Fruit fly (Drosophila melanogaster) whole organism, embryonic: ENCODE data around the gene CG34039.

Source experiments
- Ada2b ChIP-seq: fragments of 200-800 bp; sonication (Bioruptor generic); IDR thresholded peaks from 2 replicates; pipeline ENCODE4 v1.3.6; 2022; ENCODE audit warnings: missing biosample characterization, missing genetic modification characterization
- Atf-2 ChIP-seq: fragments of 200-800 bp; sonication (Bioruptor generic); optimal IDR thresholded peaks from 2 replicates; lab custom pipeline; 2016; ENCODE audit warnings: missing biosample characterization, missing genetic modification characterization
- CG10209 ChIP-seq: fragments of 200-800 bp; sonication (Bioruptor generic); optimal IDR thresholded peaks from 3 replicates; lab custom pipeline; 2017; ENCODE audit warnings: missing biosample characterization, mild to moderate bottlenecking, missing genetic modification characterization, missing genetic modification reagents
- CG10267 ChIP-seq: fragments of 200-800 bp; sonication (Bioruptor generic); optimal IDR thresholded peaks from 2 replicates; lab custom pipeline; 2018; ENCODE audit warnings: missing biosample characterization, mild to moderate bottlenecking, missing genetic modification characterization, moderate library complexity
- CG11696 ChIP-seq: fragments of 200-800 bp; sonication (Bioruptor generic); IDR thresholded peaks from 2 replicates; pipeline ENCODE4 v1.3.6; 2022; ENCODE audit warnings: missing biosample characterization, missing genetic modification characterization
- CG11723 ChIP-seq: fragments of 200-800 bp; sonication (Bioruptor generic); optimal IDR thresholded peaks from 2 replicates; lab custom pipeline; 2017; ENCODE audit warnings: missing biosample characterization, mild to moderate bottlenecking, missing genetic modification characterization
- CG1233 ChIP-seq: fragments of 200-800 bp; sonication (Bioruptor generic); optimal IDR thresholded peaks from 4 replicates; lab custom pipeline; 2018; ENCODE audit warnings: missing biosample characterization, mild to moderate bottlenecking, missing genetic modification characterization
- CG15073 ChIP-seq: fragments of 200-800 bp; sonication (Bioruptor generic); optimal IDR thresholded peaks from 2 replicates; lab custom pipeline; 2016; ENCODE audit warnings: missing biosample characterization, missing genetic modification characterization
- CG15601 ChIP-seq: fragments of 200-800 bp; sonication (Bioruptor generic); optimal IDR thresholded peaks from 3 replicates; lab custom pipeline; 2019; ENCODE audit warnings: missing biosample characterization, mild to moderate bottlenecking, missing genetic modification characterization, moderate library complexity
- CG16863 ChIP-seq: fragments of 200-800 bp; sonication (Bioruptor generic); optimal IDR thresholded peaks from 3 replicates; lab custom pipeline; 2016; ENCODE audit warnings: missing biosample characterization, missing genetic modification characterization
- CG17361 ChIP-seq: fragments of 200-800 bp; sonication (Bioruptor generic); IDR thresholded peaks from 3 replicates; pipeline ENCODE4 v1.3.6; 2022; ENCODE audit warnings: missing biosample characterization, missing genetic modification characterization
- CG1832 ChIP-seq: fragments of 200-800 bp; sonication (Bioruptor generic); optimal IDR thresholded peaks from 2 replicates; lab custom pipeline; 2017; ENCODE audit warnings: missing biosample characterization, mild to moderate bottlenecking, missing genetic modification characterization, inconsistent platforms
- CG3163 ChIP-seq: fragments of 200-800 bp; sonication (Bioruptor generic); optimal IDR thresholded peaks from 3 replicates; lab custom pipeline; 2016; ENCODE audit warnings: missing biosample characterization, missing genetic modification characterization
- CG32532 ChIP-seq: fragments of 200-800 bp; sonication (Bioruptor generic); IDR thresholded peaks from 2 replicates; pipeline ENCODE4 v1.3.6; 2022; ENCODE audit warnings: missing biosample characterization, missing genetic modification characterization
- CG34376 ChIP-seq: fragments of 200-800 bp; sonication (Bioruptor generic); optimal IDR thresholded peaks from 2 replicates; lab custom pipeline; 2018; ENCODE audit warnings: missing biosample characterization, mild to moderate bottlenecking, missing genetic modification characterization
- CG3995 ChIP-seq: fragments of 200-800 bp; sonication (Bioruptor generic); optimal IDR thresholded peaks from 3 replicates; lab custom pipeline; 2016; ENCODE audit warnings: missing biosample characterization, missing genetic modification characterization
- CG4328 ChIP-seq: fragments of 200-800 bp; sonication (Bioruptor generic); optimal IDR thresholded peaks from 3 replicates; lab custom pipeline; 2017; ENCODE audit warnings: missing biosample characterization, missing genetic modification reagents, missing genetic modification characterization
- CG4707 ChIP-seq: fragments of 200-800 bp; sonication (Bioruptor generic); optimal IDR thresholded peaks from 2 replicates; lab custom pipeline; 2018; ENCODE audit warnings: missing biosample characterization, mild to moderate bottlenecking, missing genetic modification characterization, moderate library complexity
- CG6272 ChIP-seq: fragments of 200-800 bp; sonication (Bioruptor generic); IDR thresholded peaks from 2 replicates; pipeline ENCODE4 v1.3.6; 2022; ENCODE audit warnings: missing biosample characterization, missing genetic modification characterization
- CG7271 ChIP-seq: fragments of 200-800 bp; sonication (Bioruptor generic); optimal IDR thresholded peaks from 2 replicates; lab custom pipeline; 2018; ENCODE audit warnings: missing biosample characterization, mild to moderate bottlenecking, missing genetic modification characterization, moderate library complexity
- CG7372 ChIP-seq: fragments of 200-800 bp; sonication (Bioruptor generic); IDR thresholded peaks from 2 replicates; pipeline ENCODE4 v1.3.6; 2022; ENCODE audit warnings: missing biosample characterization, missing genetic modification characterization
- CG7556 ChIP-seq: fragments of 200-800 bp; sonication (Bioruptor generic); optimal IDR thresholded peaks from 2 replicates; lab custom pipeline; 2017; ENCODE audit warnings: missing biosample characterization, mild to moderate bottlenecking, missing genetic modification characterization
- Chrac-16 ChIP-seq: fragments of 200-800 bp; sonication (Bioruptor generic); optimal IDR thresholded peaks from 3 replicates; lab custom pipeline; 2016; ENCODE audit warnings: missing biosample characterization, missing genetic modification characterization
- CrebB ChIP-seq: fragments of 200-800 bp; sonication (Bioruptor generic); optimal IDR thresholded peaks from 3 replicates; lab custom pipeline; 2018; ENCODE audit warnings: missing biosample characterization, mild to moderate bottlenecking, missing genetic modification characterization
- Elba2 ChIP-seq: fragments of 200-800 bp; sonication (Bioruptor generic); optimal IDR thresholded peaks from 3 replicates; lab custom pipeline; 2016; ENCODE audit warnings: missing biosample characterization, missing genetic modification characterization
- HLH54F ChIP-seq: fragments of 200-800 bp; sonication (Bioruptor generic); optimal IDR thresholded peaks from 3 replicates; lab custom pipeline; 2016; ENCODE audit warnings: missing biosample characterization, missing genetic modification characterization
- MBD-R2 ChIP-seq: fragments of 200-800 bp; sonication (Bioruptor generic); IDR thresholded peaks from 2 replicates; pipeline ENCODE4 v1.3.6; 2022; ENCODE audit warnings: missing biosample characterization, missing genetic modification characterization
- Nf-YB ChIP-seq: fragments of 200-800 bp; sonication (Bioruptor generic); optimal IDR thresholded peaks from 3 replicates; lab custom pipeline; 2019; ENCODE audit warnings: missing biosample characterization, mild to moderate bottlenecking, missing genetic modification characterization, moderate library complexity
- Nf-YC ChIP-seq: fragments of 200-800 bp; optimal IDR thresholded peaks from 3 replicates; lab custom pipeline; 2019; ENCODE audit warnings: missing biosample characterization, mild to moderate bottlenecking, missing genetic modification characterization, moderate library complexity
- NfI ChIP-seq: fragments of 200-800 bp; sonication (Bioruptor generic); optimal IDR thresholded peaks from 3 replicates; lab custom pipeline; 2018; ENCODE audit warnings: missing biosample characterization, mild to moderate bottlenecking, missing genetic modification characterization, moderate library complexity
- Oli ChIP-seq: fragments of 200-800 bp; sonication (Bioruptor generic); optimal IDR thresholded peaks from 2 replicates; lab custom pipeline; 2018; ENCODE audit warnings: missing biosample characterization, mild to moderate bottlenecking, missing genetic modification characterization, moderate library complexity
- Scr ChIP-seq: fragments of 200-800 bp; sonication (Bioruptor generic); IDR thresholded peaks from 2 replicates; pipeline ENCODE4 v1.3.6; 2022; ENCODE audit warnings: missing biosample characterization, missing genetic modification characterization; ENCODE audit not compliant: partially characterized antibody
- Side ChIP-seq: fragments of 200-800 bp; sonication (Bioruptor generic); optimal IDR thresholded peaks from 2 replicates; lab custom pipeline; 2016; ENCODE audit warnings: missing biosample characterization, missing genetic modification characterization
- ase ChIP-seq: fragments of 200-800 bp; sonication (Bioruptor generic); IDR thresholded peaks from 3 replicates; pipeline ENCODE4 v1.3.6; 2022; ENCODE audit warnings: missing biosample characterization, missing genetic modification characterization
- crol ChIP-seq: fragments of 200-800 bp; sonication (Bioruptor generic); IDR thresholded peaks from 2 replicates; pipeline ENCODE4 v1.3.6; 2022; ENCODE audit warnings: missing biosample characterization, missing genetic modification characterization
- en ChIP-seq: fragments of 200-800 bp; sonication (Bioruptor generic); optimal IDR thresholded peaks from 2 replicates; lab custom pipeline; 2016; ENCODE audit warnings: missing biosample characterization, missing genetic modification characterization
- fd96Cb ChIP-seq: fragments of 200-800 bp; sonication (Bioruptor generic); optimal IDR thresholded peaks from 2 replicates; lab custom pipeline; 2018; ENCODE audit warnings: missing biosample characterization, mild to moderate bottlenecking, missing genetic modification characterization, moderate library complexity
- kay ChIP-seq: fragments of 200-800 bp; sonication (Bioruptor generic); optimal IDR thresholded peaks from 2 replicates; lab custom pipeline; 2016; ENCODE audit warnings: missing biosample characterization, missing genetic modification characterization
- kni ChIP-seq: fragments of 200-800 bp; sonication (Bioruptor generic); optimal IDR thresholded peaks from 3 replicates; lab custom pipeline; 2017; ENCODE audit warnings: mild to moderate bottlenecking, missing biosample characterization, missing genetic modification reagents, missing genetic modification characterization
- lola ChIP-seq, 3 experiments: fragments of >200 bp in 2 of 3; fragments of 200-800 bp in 1 of 3; sonication (Bioruptor generic) in 1 of 3; optimal IDR thresholded peaks; 2 replicates each; lab custom pipeline; 2017 to 2019; ENCODE audit warnings: missing biosample characterization in 3 of 3, missing genetic modification characterization in 3 of 3, mild to moderate bottlenecking in 1 of 3, moderate library complexity in 1 of 3
- nerfin-1 ChIP-seq: fragments of 200-800 bp; sonication (Bioruptor generic); optimal IDR thresholded peaks from 3 replicates; lab custom pipeline; 2019; ENCODE audit warnings: missing biosample characterization, mild to moderate bottlenecking, missing genetic modification characterization, moderate library complexity
- onecut ChIP-seq: fragments of 200-800 bp; sonication (Bioruptor generic); IDR thresholded peaks from 2 replicates; pipeline ENCODE4 v1.3.6; 2022; ENCODE audit warnings: missing biosample characterization, missing genetic modification characterization
- pb ChIP-seq: fragments of 200-800 bp; sonication (Bioruptor generic); optimal IDR thresholded peaks from 3 replicates; lab custom pipeline; 2016; ENCODE audit warnings: missing biosample characterization, missing genetic modification characterization
- pfk ChIP-seq: fragments of 200-800 bp; sonication (Bioruptor generic); optimal IDR thresholded peaks from 2 replicates; lab custom pipeline; 2018; ENCODE audit warnings: missing biosample characterization, mild to moderate bottlenecking, missing genetic modification characterization, moderate library complexity
- pho ChIP-seq: fragments of 200-800 bp; sonication (Bioruptor generic); optimal IDR thresholded peaks from 2 replicates; lab custom pipeline; 2016; ENCODE audit warnings: missing biosample characterization, missing genetic modification characterization
- rib ChIP-seq: fragments of 200-800 bp; sonication (Bioruptor generic); IDR thresholded peaks from 2 replicates; pipeline ENCODE4 v1.3.6; 2022; ENCODE audit warnings: missing biosample characterization, missing genetic modification characterization
- sens-2 ChIP-seq: fragments of 200-800 bp; sonication (Bioruptor generic); IDR thresholded peaks from 2 replicates; pipeline ENCODE4 v1.3.6; 2022; ENCODE audit warnings: missing biosample characterization, missing genetic modification characterization
- slou ChIP-seq: fragments of 200-800 bp; sonication (Bioruptor generic); optimal IDR thresholded peaks from 3 replicates; lab custom pipeline; 2016; ENCODE audit warnings: missing biosample characterization, missing genetic modification characterization
- tna ChIP-seq: fragments of 200-800 bp; sonication (Bioruptor generic); IDR thresholded peaks from 2 replicates; pipeline ENCODE4 v1.3.6; 2022; ENCODE audit warnings: missing biosample characterization, missing genetic modification characterization; ENCODE audit not compliant: partially characterized antibody
- ttk ChIP-seq: fragments of 200-800 bp; sonication (Bioruptor generic); IDR thresholded peaks from 2 replicates; pipeline ENCODE4 v2.1.2; 2022; ENCODE audit warnings: missing biosample characterization, missing genetic modification characterization
- wdn ChIP-seq: fragments of 200-800 bp; sonication (Bioruptor generic); IDR thresholded peaks from 2 replicates; pipeline ENCODE4 v1.3.6; 2022; ENCODE audit warnings: missing biosample characterization, missing genetic modification characterization
- zf30C ChIP-seq: fragments of 200-800 bp; sonication (Bioruptor generic); optimal IDR thresholded peaks from 3 replicates; lab custom pipeline; 2018; ENCODE audit warnings: missing biosample characterization, mild to moderate bottlenecking, missing genetic modification characterization

The CG34039 gene

DNA sequence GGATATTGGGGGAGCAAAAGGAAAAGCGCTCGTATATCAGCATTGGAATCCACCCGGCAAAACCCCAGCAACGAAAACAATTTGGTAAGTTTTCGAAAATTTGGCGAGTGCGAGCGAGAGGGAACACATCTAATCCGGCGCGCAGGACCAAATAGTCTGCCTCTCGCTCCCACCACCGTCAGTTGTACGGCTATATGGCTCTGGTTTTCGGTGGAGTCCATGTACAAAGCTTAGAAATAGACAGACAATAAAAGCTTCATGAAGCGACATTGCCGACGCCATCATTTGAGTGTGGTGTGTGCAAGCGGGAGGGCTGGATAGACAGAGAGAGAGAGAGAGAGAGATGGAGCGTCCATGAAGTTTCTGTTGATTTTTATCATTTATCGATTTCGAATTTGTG, 20.5 kb downstream of the CG34039 start (continued):
- TF ChIP-seq Elba2 (GFP tag; lab: Kevin White, UChicago) (no peak), CG6272 (GFP tag; lab: Robert Waterston, UW) (no peak), slou (GFP tag; lab: Kevin White, UChicago) (no peak), ttk (GFP tag; lab: Robert Waterston, UW) (no peak), pho (GFP tag; lab: Kevin White, UChicago) (no peak), crol (GFP tag; lab: Robert Waterston, UW) (no peak), CG17361 (GFP tag; lab: Robert Waterston, UW) (no peak), CG15073 (GFP tag; lab: Kevin White, UChicago) (no peak), CG10267 (tag; lab: Kevin White, UChicago) (no peak), kni (GFP tag; lab: Kevin White, UChicago) (no peak), Chrac-16 (GFP tag; lab: Kevin White, UChicago) (no peak), CG1832 (GFP tag; lab: Kevin White, UChicago) (peak; percentile 63), pfk (peak; percentile 43), CG7556 (no peak), CG3995 (GFP tag; lab: Kevin White, UChicago) (no peak), rib (no peak), CG11723 (GFP tag; lab: Kevin White, UChicago) (no peak), ase (GFP tag; lab: Robert Waterston, UW) (no peak), en (GFP tag; lab: Kevin White, UChicago) (no peak), Ada2b (GFP tag; lab: Robert Waterston, UW) (no peak), CG32532 (GFP tag; lab: Robert Waterston, UW) (no peak), HLH54F (no peak), Atf-2 (GFP tag; lab: Kevin White, UChicago) (no peak), Oli (tag; lab: Kevin White, UChicago) (no peak), Nf-YB (GFP tag; lab: Kevin White, UChicago) (peak; percentile 65), CG3163 (no peak), CG7372 (no peak), Side (no peak), CG15601 (tag; lab: Kevin White, UChicago) (no peak), CG11696 (GFP tag; lab: Robert Waterston, UW) (no peak), CrebB (tag; lab: Kevin White, UChicago) (no peak), NfI (GFP tag; lab: Kevin White, UChicago) (no peak), fd96Cb (no peak), CG10209 (GFP tag; lab: Kevin White, UChicago) (no peak), CG7271 (tag; lab: Kevin White, UChicago) (no peak), CG4328 (GFP tag; lab: Kevin White, UChicago) (no peak), CG16863 (GFP tag; lab: Kevin White, UChicago) (no peak), nerfin-1 (tag; lab: Kevin White, UChicago) (peak; percentile 47), Scr (GFP tag; lab: Robert Waterston, UW) (no peak), wdn (no peak), onecut (GFP tag; lab: Robert Waterston, UW) (peak; percentile 74), CG1233 (no peak), CG34376 (GFP tag; lab: Kevin White, UChicago) (no peak), CG4707 (GFP tag; lab: Kevin White, UChicago) (no peak), zf30C (GFP tag; lab: Kevin White, UChicago) (no peak), lola (GFP tag; optimal IDR thresholded peaks at IDR 0.05; lab: Kevin White, UChicago) (no peak), tna (GFP tag; lab: Robert Waterston, UW) (no peak), sens-2 (no peak), MBD-R2 (GFP tag; lab: Robert Waterston, UW) (no peak), kay (GFP tag; lab: Kevin White, UChicago) (no peak), pb (GFP tag; lab: Kevin White, UChicago) (no peak), Nf-YC (tag; lab: Kevin White, UChicago) (peak; percentile 90)
